Fruit fly (Drosophila melanogaster) whole organism, adult: ENCODE measurements around the gene sordd1.

Experiments used
- CG12768 ChIP-seq: fragments of 200-800 bp; sonication (Bioruptor generic); optimal IDR thresholded peaks from 2 replicates; lab custom pipeline; 2017; ENCODE audit warnings: missing biosample characterization, missing genetic modification characterization, mild to moderate bottlenecking, moderate library complexity, missing genetic modification reagents
- CG1620 ChIP-seq: fragments of 200-800 bp; sonication (Bioruptor generic); optimal IDR thresholded peaks from 2 replicates; lab custom pipeline; 2016; ENCODE audit warnings: missing biosample characterization, missing genetic modification characterization
- CG7045 ChIP-seq: fragments of 200-800 bp; sonication (Bioruptor generic); optimal IDR thresholded peaks from 2 replicates; lab custom pipeline; 2017; ENCODE audit warnings: missing biosample characterization, mild to moderate bottlenecking, missing genetic modification characterization
- Crg-1 ChIP-seq: fragments of 200-800 bp; sonication (Bioruptor generic); optimal IDR thresholded peaks from 2 replicates; lab custom pipeline; 2016; ENCODE audit warnings: missing biosample characterization, missing genetic modification characterization
- Mnt ChIP-seq: fragments of 200-800 bp; sonication (Bioruptor generic); optimal IDR thresholded peaks from 2 replicates; lab custom pipeline; 2016; ENCODE audit warnings: missing biosample characterization, mild to moderate bottlenecking, missing genetic modification characterization
- cic ChIP-seq: fragments of 200-800 bp; sonication (Bioruptor generic); optimal IDR thresholded peaks from 2 replicates; lab custom pipeline; 2017; ENCODE audit warnings: missing biosample characterization, mild to moderate bottlenecking, missing genetic modification characterization, moderate library complexity
- cnc ChIP-seq, 2 experiments: fragments of >200 bp; optimal IDR thresholded peaks; 2 replicates each; lab custom pipeline; 2017
- kay ChIP-seq: fragments of 200-800 bp; sonication (Bioruptor generic); peaks from one replicate; lab custom pipeline; 2016; ENCODE audit warnings: missing biosample characterization, missing genetic modification characterization, borderline replicate concordance
- ovo ChIP-seq: fragments of 200-800 bp; sonication (Bioruptor generic); optimal IDR thresholded peaks from 2 replicates; lab custom pipeline; 2016; ENCODE audit warnings: missing biosample characterization, missing genetic modification characterization
- pad ChIP-seq: fragments of 200-800 bp; sonication (Bioruptor generic); optimal IDR thresholded peaks from 3 replicates; lab custom pipeline; 2017; ENCODE audit warnings: missing biosample characterization, missing genetic modification characterization, mild to moderate bottlenecking, moderate library complexity, missing genetic modification reagents
- tj ChIP-seq: fragments of 200-800 bp; sonication (Bioruptor generic); optimal IDR thresholded peaks from 3 replicates; lab custom pipeline; 2017; ENCODE audit warnings: missing biosample characterization, mild to moderate bottlenecking, missing genetic modification characterization, moderate library complexity

DNA sequence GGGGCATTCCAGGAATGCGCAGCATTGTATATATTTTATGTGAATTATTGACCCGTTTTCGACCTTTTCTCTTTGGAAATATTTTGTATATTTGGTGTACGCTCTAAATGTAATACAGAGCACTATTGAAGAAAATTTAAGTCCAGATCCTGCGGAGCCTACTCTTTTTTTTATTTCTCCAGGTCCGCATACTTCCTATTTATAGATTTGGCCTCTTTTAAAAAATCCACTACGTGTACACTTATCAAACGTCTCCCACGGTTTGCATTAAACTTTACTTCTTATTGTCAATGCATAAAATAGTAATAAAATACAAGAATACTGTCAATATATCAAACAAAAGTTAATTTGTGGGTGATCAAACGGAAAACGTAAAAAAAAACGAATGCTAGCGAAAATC, 12.2 kb downstream of the sordd1 start, which contains the start of gene Efhc1.1:
- TF ChIP-seq Mnt (no peak), tj (GFP tag; lab: Kevin White, UChicago) (no peak), Crg-1 (GFP tag; lab: Kevin White, UChicago) (no peak), CG7045 (GFP tag; lab: Kevin White, UChicago) (no peak), CG1620 (GFP tag; lab: Kevin White, UChicago) (no peak), kay (GFP tag; lab: Kevin White, UChicago) (no peak), CG12768 (no peak), cic (GFP tag; lab: Kevin White, UChicago) (no peak), cnc (optimal IDR thresholded peaks at IDR 0.05; lab: Kevin White, UChicago) (no peak), ovo (GFP tag; lab: Kevin White, UChicago) (no peak), pad (GFP tag; lab: Kevin White, UChicago) (no peak)
